Fruit fly (Drosophila melanogaster) whole organism, embryonic: ENCODE results near the gene RpL6.

Source experiments
- Ada2b ChIP-seq: fragments of 200-800 bp; sonication (Bioruptor generic); IDR thresholded peaks from 2 replicates; pipeline ENCODE4 v1.3.6; 2022; ENCODE audit warnings: missing biosample characterization, missing genetic modification characterization
- Blimp-1 ChIP-seq: fragments of 200-800 bp; sonication (Bioruptor generic); optimal IDR thresholded peaks from 3 replicates; lab custom pipeline; 2018; ENCODE audit warnings: missing biosample characterization, missing genetic modification characterization, mild to moderate bottlenecking, moderate library complexity, missing genetic modification reagents
- BtbVII ChIP-seq: fragments of 200-800 bp; sonication (Bioruptor generic); optimal IDR thresholded peaks from 3 replicates; lab custom pipeline; 2017; ENCODE audit warnings: missing biosample characterization, mild to moderate bottlenecking, missing genetic modification characterization
- CG10366 ChIP-seq: fragments of 200-800 bp; sonication (Bioruptor generic); IDR thresholded peaks from 2 replicates; pipeline ENCODE4 v1.3.6; 2022; ENCODE audit warnings: missing biosample characterization, missing genetic modification characterization
- CG10654 ChIP-seq: fragments of 200-800 bp; sonication (Bioruptor generic); optimal IDR thresholded peaks from 2 replicates; lab custom pipeline; 2016; ENCODE audit warnings: missing biosample characterization, missing genetic modification characterization
- CG11247 ChIP-seq: fragments of 200-800 bp; sonication (Bioruptor generic); IDR thresholded peaks from 2 replicates; pipeline ENCODE4 v1.3.6; 2022; ENCODE audit warnings: missing biosample characterization, missing genetic modification characterization
- CG11398 ChIP-seq: fragments of 200-800 bp; sonication (Bioruptor generic); optimal IDR thresholded peaks from 2 replicates; lab custom pipeline; 2016; ENCODE audit warnings: missing biosample characterization, missing genetic modification characterization
- CG12219 ChIP-seq: fragments of 200-800 bp; sonication (Bioruptor generic); optimal IDR thresholded peaks from 3 replicates; lab custom pipeline; 2018; ENCODE audit warnings: missing biosample characterization, mild to moderate bottlenecking, missing genetic modification characterization
- CG15601 ChIP-seq: fragments of 200-800 bp; sonication (Bioruptor generic); optimal IDR thresholded peaks from 3 replicates; lab custom pipeline; 2019; ENCODE audit warnings: missing biosample characterization, mild to moderate bottlenecking, missing genetic modification characterization, moderate library complexity
- CG1647 ChIP-seq: fragments of 200-800 bp; sonication (Bioruptor generic); optimal IDR thresholded peaks from 3 replicates; lab custom pipeline; 2016; ENCODE audit warnings: missing biosample characterization, missing genetic modification characterization
- CG30020 ChIP-seq: fragments of 200-800 bp; optimal IDR thresholded peaks from 2 replicates; lab custom pipeline; 2019; ENCODE audit warnings: missing biosample characterization, mild to moderate bottlenecking, missing genetic modification characterization, moderate library complexity
- CG3847 ChIP-seq: fragments of 200-800 bp; sonication (Bioruptor generic); IDR thresholded peaks from 2 replicates; pipeline ENCODE4 v1.3.6; 2022; ENCODE audit warnings: missing biosample characterization, missing genetic modification characterization
- CG5180 ChIP-seq: fragments of 200-800 bp; sonication (Bioruptor generic); optimal IDR thresholded peaks from 3 replicates; lab custom pipeline; 2017; ENCODE audit warnings: missing biosample characterization, missing genetic modification characterization, mild to moderate bottlenecking, moderate library complexity, missing genetic modification reagents
- CG6175 ChIP-seq: fragments of 200-800 bp; sonication (Bioruptor generic); IDR thresholded peaks from 3 replicates; pipeline ENCODE4 v1.3.6; 2022; ENCODE audit warnings: missing biosample characterization, missing genetic modification characterization
- CG7556 ChIP-seq: fragments of 200-800 bp; sonication (Bioruptor generic); optimal IDR thresholded peaks from 2 replicates; lab custom pipeline; 2017; ENCODE audit warnings: missing biosample characterization, mild to moderate bottlenecking, missing genetic modification characterization
- CG8944 ChIP-seq: fragments of 200-800 bp; sonication (Bioruptor generic); optimal IDR thresholded peaks from 3 replicates; lab custom pipeline; 2016; ENCODE audit warnings: missing biosample characterization, missing genetic modification characterization
- CG9437 ChIP-seq: fragments of 200-800 bp; sonication (Bioruptor generic); optimal IDR thresholded peaks from 2 replicates; lab custom pipeline; 2018; ENCODE audit warnings: missing biosample characterization, mild to moderate bottlenecking, missing genetic modification characterization
- Dll ChIP-seq: fragments of 200-800 bp; sonication (Bioruptor generic); IDR thresholded peaks from 4 replicates; pipeline ENCODE4 v1.3.6; 2022; ENCODE audit warnings: missing biosample characterization, missing genetic modification characterization; ENCODE audit not compliant: partially characterized antibody
- HLH54F ChIP-seq: fragments of 200-800 bp; sonication (Bioruptor generic); optimal IDR thresholded peaks from 3 replicates; lab custom pipeline; 2016; ENCODE audit warnings: missing biosample characterization, missing genetic modification characterization
- Lim3 ChIP-seq: fragments of 200-800 bp; sonication (Bioruptor generic); IDR thresholded peaks from 2 replicates; pipeline ENCODE4 v1.3.6; 2022; ENCODE audit warnings: missing biosample characterization, missing genetic modification characterization
- Med ChIP-seq: fragments of 200-800 bp; sonication (Bioruptor generic); peaks from one replicate; lab custom pipeline; 2016; ENCODE audit warnings: missing biosample characterization, missing genetic modification characterization, mild to moderate bottlenecking, inconsistent platforms, moderate library complexity
- NFAT ChIP-seq: fragments of 200-800 bp; sonication (Bioruptor generic); IDR thresholded peaks from 2 replicates; pipeline ENCODE4 v1.3.6; 2022; ENCODE audit warnings: missing biosample characterization, missing genetic modification characterization
- PHDP ChIP-seq: fragments of 200-800 bp; sonication (Bioruptor generic); optimal IDR thresholded peaks from 3 replicates; lab custom pipeline; 2018; ENCODE audit warnings: missing biosample characterization, mild to moderate bottlenecking, missing genetic modification characterization, moderate library complexity
- Ptx1 ChIP-seq: fragments of 200-800 bp; sonication (Bioruptor generic); IDR thresholded peaks from 2 replicates; pipeline ENCODE4 v1.3.6; 2022; ENCODE audit warnings: missing biosample characterization, missing genetic modification characterization
- ab ChIP-seq: fragments of 200-800 bp; sonication (Bioruptor generic); optimal IDR thresholded peaks from 2 replicates; lab custom pipeline; 2016; ENCODE audit warnings: missing biosample characterization, missing genetic modification characterization
- al ChIP-seq: fragments of 200-800 bp; sonication (Bioruptor generic); IDR thresholded peaks from 2 replicates; pipeline ENCODE4 v1.3.6; 2022; ENCODE audit warnings: missing biosample characterization, missing genetic modification characterization
- aop ChIP-seq: fragments of 200-800 bp; sonication (Bioruptor generic); IDR thresholded peaks from 2 replicates; pipeline ENCODE4 v1.3.6; 2022; ENCODE audit warnings: missing biosample characterization, missing genetic modification characterization
- ara ChIP-seq: fragments of 200-800 bp; sonication (Bioruptor generic); IDR thresholded peaks from 2 replicates; pipeline ENCODE4 v1.3.6; 2022; ENCODE audit warnings: missing biosample characterization, missing genetic modification characterization
- az2 ChIP-seq: fragments of 200-800 bp; sonication (Bioruptor generic); optimal IDR thresholded peaks from 3 replicates; lab custom pipeline; 2016; ENCODE audit warnings: missing biosample characterization, missing genetic modification characterization
- bcd ChIP-seq: fragments of 200-800 bp; sonication (Bioruptor generic); optimal IDR thresholded peaks from 2 replicates; lab custom pipeline; 2017; ENCODE audit warnings: missing biosample characterization, mild to moderate bottlenecking, missing genetic modification characterization
- bowl ChIP-seq: fragments of 200-800 bp; sonication (Bioruptor generic); IDR thresholded peaks from 2 replicates; pipeline ENCODE4 v1.3.6; 2022; ENCODE audit warnings: missing biosample characterization, missing genetic modification characterization
- bsh ChIP-seq, 2 experiments: fragments of 200-800 bp; sonication (Bioruptor generic); optimal IDR thresholded peaks; 2 replicates each; lab custom pipeline; 2017 to 2018; ENCODE audit warnings: mild to moderate bottlenecking in 2 of 2, missing biosample characterization in 2 of 2, missing genetic modification characterization in 2 of 2, moderate library complexity in 1 of 2
- btn ChIP-seq: fragments of 200-800 bp; sonication (Bioruptor generic); optimal IDR thresholded peaks from 2 replicates; lab custom pipeline; 2016; ENCODE audit warnings: missing biosample characterization, missing genetic modification characterization
- crc ChIP-seq: fragments of 200-800 bp; sonication (Bioruptor generic); optimal IDR thresholded peaks from 2 replicates; lab custom pipeline; 2016; ENCODE audit warnings: missing biosample characterization, missing genetic modification characterization
- cwo ChIP-seq: fragments of 200-800 bp; sonication (Bioruptor generic); optimal IDR thresholded peaks from 3 replicates; lab custom pipeline; 2017; ENCODE audit warnings: missing biosample characterization, missing genetic modification characterization, mild to moderate bottlenecking, moderate library complexity, missing genetic modification reagents
- ems ChIP-seq: fragments of 200-800 bp; sonication (Bioruptor generic); optimal IDR thresholded peaks from 3 replicates; lab custom pipeline; 2016; ENCODE audit warnings: missing biosample characterization, missing genetic modification characterization
- fd3F ChIP-seq: fragments of 200-800 bp; sonication (Bioruptor generic); optimal IDR thresholded peaks from 2 replicates; lab custom pipeline; 2018; ENCODE audit warnings: missing biosample characterization, mild to moderate bottlenecking, missing genetic modification characterization, moderate library complexity
- fd64A ChIP-seq: fragments of 200-800 bp; sonication (Bioruptor generic); optimal IDR thresholded peaks from 3 replicates; lab custom pipeline; 2018; ENCODE audit warnings: missing biosample characterization, mild to moderate bottlenecking, missing genetic modification characterization
- gfzf ChIP-seq: fragments of 200-800 bp; sonication (Bioruptor generic); optimal IDR thresholded peaks from 2 replicates; lab custom pipeline; 2016; ENCODE audit warnings: missing biosample characterization, mild to moderate bottlenecking, missing genetic modification characterization, moderate library complexity
- insv ChIP-seq, 2 experiments: fragments of 200-800 bp; sonication (Bioruptor generic); optimal IDR thresholded peaks; 3 replicates each; lab custom pipeline; 2016 to 2018; ENCODE audit warnings: missing biosample characterization in 2 of 2, missing genetic modification characterization in 2 of 2
- lbe ChIP-seq: fragments of 200-800 bp; sonication (Bioruptor generic); optimal IDR thresholded peaks from 2 replicates; lab custom pipeline; 2016; ENCODE audit warnings: missing biosample characterization, mild to moderate bottlenecking, missing genetic modification characterization
- otp ChIP-seq: fragments of 200-800 bp; sonication (Bioruptor generic); IDR thresholded peaks from 3 replicates; pipeline ENCODE4, ENCODE4 v1.3.6; 2022; ENCODE audit warnings: missing biosample characterization, missing genetic modification characterization
- peb ChIP-seq: fragments of 200-800 bp; sonication (Bioruptor generic); IDR thresholded peaks from 2 replicates; pipeline ENCODE4 v1.3.6; 2022; ENCODE audit warnings: missing biosample characterization, missing genetic modification characterization
- pho ChIP-seq: fragments of 200-800 bp; sonication (Bioruptor generic); optimal IDR thresholded peaks from 2 replicates; lab custom pipeline; 2016; ENCODE audit warnings: missing biosample characterization, missing genetic modification characterization
- pita ChIP-seq: fragments of 200-800 bp; sonication (Bioruptor generic); optimal IDR thresholded peaks from 2 replicates; lab custom pipeline; 2017; ENCODE audit warnings: missing biosample characterization, mild to moderate bottlenecking, missing genetic modification characterization
- shn ChIP-seq: fragments of 200-800 bp; sonication (Bioruptor generic); optimal IDR thresholded peaks from 3 replicates; lab custom pipeline; 2016; ENCODE audit warnings: missing biosample characterization, missing genetic modification characterization
- tna ChIP-seq: fragments of 200-800 bp; sonication (Bioruptor generic); IDR thresholded peaks from 2 replicates; pipeline ENCODE4 v1.3.6; 2022; ENCODE audit warnings: missing biosample characterization, missing genetic modification characterization; ENCODE audit not compliant: partially characterized antibody
- twi ChIP-seq: fragments of 200-800 bp; optimal IDR thresholded peaks from 2 replicates; lab custom pipeline; 2019; ENCODE audit warnings: missing biosample characterization, mild to moderate bottlenecking, missing genetic modification characterization, moderate library complexity
- vfl ChIP-seq: fragments of 200-800 bp; sonication (Bioruptor generic); optimal IDR thresholded peaks from 2 replicates; lab custom pipeline; 2016; ENCODE audit warnings: missing biosample characterization, missing genetic modification characterization
- vvl ChIP-seq: fragments of 200-800 bp; sonication (Bioruptor generic); IDR thresholded peaks from 2 replicates; pipeline ENCODE4 v1.3.6; 2022; ENCODE audit warnings: missing biosample characterization, missing genetic modification characterization

The RpL6 gene

dm6 chr3R:31596071-31596883, at the start of gene RpL6 (continued):
- TF ChIP-seq twi (tag; lab: Kevin White, UChicago) (peak; percentile 9), bowl (GFP tag; lab: Robert Waterston, UW) (no peak), CG6175 (GFP tag; lab: Robert Waterston, UW) (no peak), shn (GFP tag; lab: Kevin White, UChicago) (no peak), pita (no peak), gfzf (GFP tag; lab: Kevin White, UChicago) (peak; percentile 93), pho (GFP tag; lab: Kevin White, UChicago) (peak; percentile 25), Dll (GFP tag; lab: Robert Waterston, UW) (peak; percentile 87), CG10654 (GFP tag; lab: Kevin White, UChicago) (no peak), CG3847 (GFP tag; lab: Robert Waterston, UW) (peak; percentile 31; the same call in 1 of the 2 replicates), ara (GFP tag; lab: Robert Waterston, UW) (no peak), CG7556 (GFP tag; lab: Kevin White, UChicago) (no peak), Med (GFP tag; lab: Kevin White, UChicago) (peak; percentile 82), vvl (GFP tag; lab: Robert Waterston, UW) (0 out of 2 replicates have a peak, but pooled peaks have one; percentile 7), bcd (peak; percentile 10), CG9437 (GFP tag; lab: Kevin White, UChicago) (no peak), CG1647 (GFP tag; lab: Kevin White, UChicago) (no peak), ab (no peak), CG11247 (0 out of 2 replicates have a peak, but pooled peaks have one; percentile 36), PHDP (tag; lab: Kevin White, UChicago) (no peak), al (GFP tag; lab: Robert Waterston, UW) (no peak), otp (GFP tag; lab: Robert Waterston, UW) (no peak), Blimp-1 (GFP tag; lab: Kevin White, UChicago) (no peak), fd3F (GFP tag; lab: Kevin White, UChicago) (no peak), fd64A (no peak), insv (GFP tag; optimal IDR thresholded peaks at IDR 0.05; lab: Kevin White, UChicago) (peak in 1 of 2 experiments; percentile 25), cwo (GFP tag; lab: Kevin White, UChicago) (peak; percentile 59), CG8944 (GFP tag; lab: Kevin White, UChicago) (no peak), vfl (GFP tag; lab: Kevin White, UChicago) (no peak), CG12219 (GFP tag; lab: Kevin White, UChicago) (no peak), BtbVII (GFP tag; lab: Kevin White, UChicago) (no peak), az2 (no peak), lbe (no peak), CG11398 (GFP tag; lab: Kevin White, UChicago) (no peak), Ptx1 (GFP tag; lab: Robert Waterston, UW) (no peak), btn (GFP tag; lab: Kevin White, UChicago) (no peak), CG15601 (tag; lab: Kevin White, UChicago) (peak; percentile 54), bsh (GFP tag; optimal IDR thresholded peaks at IDR 0.05; lab: Kevin White, UChicago) (no peak), Ada2b (no peak), ems (GFP tag; lab: Kevin White, UChicago) (no peak), CG30020 (peak; percentile 70), tna (GFP tag; lab: Robert Waterston, UW) (no peak; the same call in 1 of the 2 replicates), NFAT (GFP tag; lab: Robert Waterston, UW) (no peak), peb (GFP tag; lab: Robert Waterston, UW) (no peak), CG10366 (GFP tag; lab: Robert Waterston, UW) (no peak), HLH54F (GFP tag; lab: Kevin White, UChicago) (no peak), aop (GFP tag; lab: Robert Waterston, UW) (no peak), Lim3 (no peak), crc (GFP tag; lab: Kevin White, UChicago) (no peak), CG5180 (GFP tag; lab: Kevin White, UChicago) (no peak)
